Worm (Caenorhabditis elegans): ENCODE measurements around the gene aagr-4.

Gene aagr-4

DNA sequence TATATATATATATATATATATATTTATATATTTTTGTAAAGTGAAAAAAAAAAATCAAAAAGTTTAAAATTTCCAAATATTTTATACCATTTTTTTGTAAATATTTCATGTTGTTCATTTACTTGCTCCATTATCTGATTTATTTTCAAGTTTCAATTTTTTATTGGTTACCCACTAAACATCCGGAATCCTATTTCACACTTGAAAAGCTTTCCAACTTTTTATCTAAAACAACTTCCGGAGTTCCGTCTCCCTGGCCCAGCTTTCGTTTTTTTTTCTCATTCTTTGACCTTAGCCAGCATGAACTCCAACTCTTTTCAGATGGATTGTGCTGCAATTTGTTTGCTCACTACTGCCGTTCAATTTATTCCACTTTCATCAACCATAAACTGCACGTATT lies 15.8 kb downstream of the aagr-4 start, which contains the start of gene F38G1.3:
TSS of gene F38G1.3 (plus strand) at position 301 of the 400 bp plus-strand sequence.
- no peak for TF ChIP-seq zag-1 (tag; optimal IDR thresholded peaks at IDR 0.05)
- TF ChIP-seq ceh-20 (GFP tag; IDR thresholded peaks at IDR 0.05), result no peak
- no peak for TF ChIP-seq zfp-2 (tag; optimal IDR thresholded peaks at IDR 0.05)
- TF ChIP-seq daf-19 (GFP tag; conservative IDR thresholded peaks at IDR 0.05), result no peak
- TF ChIP-seq spr-1 (tag; optimal IDR thresholded peaks at IDR 0.05), result no peak
- no peak for TF ChIP-seq daf-8 (GFP tag; IDR thresholded peaks at IDR 0.05)
- TF ChIP-seq mxl-2 (GFP tag; conservative IDR thresholded peaks at IDR 0.05), result no peak

DNA sequence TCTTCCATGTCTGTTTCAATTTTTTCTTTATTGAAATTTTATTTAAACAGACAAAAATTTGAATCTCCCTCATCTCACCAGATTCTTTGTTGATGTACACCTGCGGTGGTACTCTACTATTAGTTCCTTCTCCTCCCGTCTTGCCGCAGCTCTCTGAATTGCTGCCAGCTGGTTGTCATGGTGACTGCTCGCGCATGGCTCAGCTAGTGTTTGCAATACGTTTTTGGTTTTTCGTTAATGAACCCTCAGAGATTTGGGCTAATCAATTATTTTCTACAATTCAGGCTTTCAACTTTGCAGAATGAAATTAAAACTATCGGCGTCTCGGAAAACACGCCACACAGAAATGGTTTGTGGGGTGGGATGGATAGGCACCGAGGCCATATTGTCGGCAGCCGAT lies 20.7 kb downstream of the aagr-4 start, which contains the start of gene che-2:
TSS of gene che-2 (plus strand) at position 301 of the 400 bp plus-strand sequence.
- TF ChIP-seq daf-8 (GFP tag; IDR thresholded peaks at IDR 0.05) (no peak), Y5F2A.4 (GFP tag; optimal IDR thresholded peaks at IDR 0.05) (no peak)

DNA sequence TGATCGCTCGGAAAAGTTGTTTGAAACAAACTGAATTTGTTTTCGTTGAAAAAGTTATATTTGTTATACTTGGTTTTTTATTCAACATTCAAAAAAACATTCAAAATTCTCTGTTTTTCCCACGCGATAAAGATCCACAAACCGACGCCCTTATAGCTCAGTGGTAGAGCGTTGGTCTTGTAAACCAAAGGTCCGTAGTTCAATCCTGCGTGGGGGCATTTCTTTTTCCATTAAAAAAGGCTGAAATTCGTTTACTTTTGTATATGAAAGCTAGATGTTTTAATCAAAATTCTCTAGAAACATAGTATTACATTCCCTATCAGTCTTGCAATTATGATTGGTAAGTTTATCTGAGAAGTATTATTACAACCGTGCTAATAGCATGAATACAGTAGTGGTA lies 27.2 kb downstream of the aagr-4 start:
- TF ChIP-seq daf-12 (tag; optimal IDR thresholded peaks at IDR 0.05) (no peak), daf-8 (GFP tag; IDR thresholded peaks at IDR 0.05) (no peak), mdl-1 (tag; optimal IDR thresholded peaks at IDR 0.05) (no peak), dmd-6 (GFP tag; IDR thresholded peaks at IDR 0.05) (no peak), zip-11 (GFP tag; IDR thresholded peaks at IDR 0.05) (no peak), lin-1 (GFP tag; IDR thresholded peaks at IDR 0.05) (peak; percentile 57; the same call in 1 of the 2 replicates), fos-1 (tag; optimal IDR thresholded peaks at IDR 0.05) (no peak), ceh-44 (GFP tag; IDR thresholded peaks at IDR 0.05) (peak; percentile 68; the same call in 1 of the 2 replicates), ZK546.5 (tag; optimal IDR thresholded peaks at IDR 0.05) (no peak), nhr-237 (tag; optimal IDR thresholded peaks at IDR 0.05) (no peak), F10B5.3 (tag; optimal IDR thresholded peaks at IDR 0.05) (no peak), arid-1 (GFP tag; conservative IDR thresholded peaks at IDR 0.05) (peak; percentile 74), nhr-6 (tag; optimal IDR thresholded peaks at IDR 0.05) (no peak), zip-2 (tag; optimal IDR thresholded peaks at IDR 0.05) (no peak), nhr-41 (GFP tag; IDR thresholded peaks at IDR 0.05) (no peak), php-3 (GFP tag; IDR thresholded peaks at IDR 0.05) (no peak), mep-1 (tag; optimal IDR thresholded peaks at IDR 0.05) (no peak), nhr-10 (tag; optimal IDR thresholded peaks at IDR 0.05) (no peak), gei-8 (GFP tag; optimal IDR thresholded peaks at IDR 0.05) (no peak), unc-130 (GFP tag; optimal IDR thresholded peaks at IDR 0.05) (no peak), zfp-3 (GFP tag; conservative IDR thresholded peaks at IDR 0.05) (no peak), Y105C5A.15 (GFP tag; IDR thresholded peaks at IDR 0.05) (peak; percentile 56; the same call in 1 of the 2 replicates), tra-1 (GFP tag; IDR thresholded peaks at IDR 0.05) (0 out of 2 replicates have a peak, but pooled peaks have one; percentile 39), pqm-1 (tag; optimal IDR thresholded peaks at IDR 0.05) (no peak), fkh-10 (GFP tag; optimal IDR thresholded peaks at IDR 0.05) (no peak), ZK337.2 (GFP tag; IDR thresholded peaks at IDR 0.05) (peak; percentile 64; the same call in 1 of the 2 replicates), D1046.2 (GFP tag; IDR thresholded peaks at IDR 0.05) (peak; percentile 66; the same call in 1 of the 2 replicates), duxl-1 (tag; optimal IDR thresholded peaks at IDR 0.05; ENCODE audit: poor library complexity) (no peak), ceh-28 (tag; optimal IDR thresholded peaks at IDR 0.05) (no peak), daf-19 (GFP tag; conservative IDR thresholded peaks at IDR 0.05) (0 out of 2 replicates have a peak, but pooled peaks have one; percentile 41), dmd-8 (GFP tag; IDR thresholded peaks at IDR 0.05) (peak; percentile 78; the same call in 1 of the 2 replicates), ama-1 (optimal IDR thresholded peaks at IDR 0.05) (no peak), vab-7 (GFP tag; IDR thresholded peaks at IDR 0.05) (peak; percentile 84), ztf-7 (tag; optimal IDR thresholded peaks at IDR 0.05) (no peak), ctbp-1 (GFP tag; IDR thresholded peaks at IDR 0.05) (peak; percentile 53; the same call in 1 of the 2 replicates), T26A8.4 (GFP tag; IDR thresholded peaks at IDR 0.05) (no peak), spr-1 (tag; optimal IDR thresholded peaks at IDR 0.05) (no peak), ztf-11 (tag; optimal IDR thresholded peaks at IDR 0.05) (no peak), F37D6.2 (tag; optimal IDR thresholded peaks at IDR 0.05) (no peak), nhr-28 (tag; optimal IDR thresholded peaks at IDR 0.05) (no peak), dmd-9 (GFP tag; IDR thresholded peaks at IDR 0.05) (no peak), nhr-25 (tag; optimal IDR thresholded peaks at IDR 0.05; ENCODE audit: borderline replicate concordance, insufficient read depth) (no peak), nhr-48 (tag; optimal IDR thresholded peaks at IDR 0.05) (no peak)

Measured in whole organism, L4 larva.